Worm (Caenorhabditis elegans) whole organism, mixed stage, embryonic: ENCODE measurements around the gene scl-7.

Source experiments
- M03D4.4 ChIP-seq: sonication (generic microtip); optimal IDR thresholded peaks from 2 replicates; lab custom pipeline; 2017; ENCODE audit warnings: mild to moderate bottlenecking, missing genetic modification characterization, missing compliant biosample characterization
- bed-3 ChIP-seq: fragments of 200-800 bp; sonication (Bioruptor generic); optimal IDR thresholded peaks from 3 replicates; lab custom pipeline; 2018; ENCODE audit warnings: mild to moderate bottlenecking, missing genetic modification characterization, moderate library complexity, missing compliant biosample characterization
- blmp-1 ChIP-seq: fragments of 150-350 bp; optimal IDR thresholded peaks from 2 replicates; lab custom pipeline; 2014; ENCODE audit warnings: missing biosample characterization, missing genetic modification characterization
- ceh-39 ChIP-seq: fragments of 150-350 bp; optimal IDR thresholded peaks from 2 replicates; lab custom pipeline; 2014; ENCODE audit warnings: missing biosample characterization, missing genetic modification characterization
- ceh-43 ChIP-seq: fragments of 200-800 bp; sonication (Bioruptor generic); optimal IDR thresholded peaks from 2 replicates; lab custom pipeline; 2018; ENCODE audit warnings: mild to moderate bottlenecking, missing genetic modification characterization, moderate library complexity, missing compliant biosample characterization
- ceh-83 ChIP-seq: fragments of 200-800 bp; sonication (Bioruptor generic); optimal IDR thresholded peaks from 2 replicates; lab custom pipeline; 2018; ENCODE audit warnings: mild to moderate bottlenecking, missing genetic modification characterization, missing compliant biosample characterization
- ces-1 ChIP-seq: fragments of 150-350 bp; optimal IDR thresholded peaks from 2 replicates; lab custom pipeline; 2014; ENCODE audit warnings: missing biosample characterization, missing genetic modification reagents, missing genetic modification characterization
- cnd-1 ChIP-seq: fragments of 200-800 bp; sonication (Bioruptor generic); optimal IDR thresholded peaks from 2 replicates; lab custom pipeline; 2018; ENCODE audit warnings: mild to moderate bottlenecking, missing genetic modification characterization, missing compliant biosample characterization
- drap-1 ChIP-seq: fragments of 200-800 bp; sonication (Bioruptor generic); optimal IDR thresholded peaks from 3 replicates; lab custom pipeline; 2018; ENCODE audit warnings: mild to moderate bottlenecking, missing genetic modification characterization, missing compliant biosample characterization
- elt-1 ChIP-seq: sonication (generic microtip); optimal IDR thresholded peaks from 2 replicates; lab custom pipeline; 2017; ENCODE audit warnings: missing genetic modification characterization, mild to moderate bottlenecking, missing compliant biosample characterization, antibody characterized with exemption, moderate library complexity, borderline replicate concordance; ENCODE audit not compliant: insufficient read depth
- elt-3 ChIP-seq: fragments of 150-350 bp; optimal IDR thresholded peaks from 2 replicates; lab custom pipeline; 2014; ENCODE audit warnings: missing biosample characterization, missing genetic modification characterization
- flh-1 ChIP-seq: fragments of 200-800 bp; sonication (Bioruptor generic); optimal IDR thresholded peaks from 2 replicates; lab custom pipeline; 2018; ENCODE audit warnings: mild to moderate bottlenecking, missing genetic modification characterization, moderate library complexity, missing compliant biosample characterization
- ham-2 ChIP-seq: fragments of 200-800 bp; sonication (Bioruptor generic); optimal IDR thresholded peaks from 2 replicates; lab custom pipeline; 2018; ENCODE audit warnings: mild to moderate bottlenecking, missing genetic modification characterization, missing compliant biosample characterization
- hlh-1 ChIP-seq: fragments of 150-350 bp; optimal IDR thresholded peaks from 2 replicates; lab custom pipeline; 2014; ENCODE audit warnings: missing biosample characterization, missing genetic modification reagents, missing genetic modification characterization
- lin-13 ChIP-seq: fragments of 150-350 bp; optimal IDR thresholded peaks from 2 replicates; lab custom pipeline; 2014; ENCODE audit warnings: missing biosample characterization, missing genetic modification characterization
- lin-32 ChIP-seq: fragments of 200-800 bp; sonication (Bioruptor generic); optimal IDR thresholded peaks from 2 replicates; lab custom pipeline; 2018; ENCODE audit warnings: mild to moderate bottlenecking, missing genetic modification characterization, missing compliant biosample characterization
- lsy-2 ChIP-seq: fragments of 150-350 bp; optimal IDR thresholded peaks from 2 replicates; lab custom pipeline; 2014; ENCODE audit warnings: missing biosample characterization, missing genetic modification characterization
- mab-5 ChIP-seq: fragments of 150-350 bp; optimal IDR thresholded peaks from 2 replicates; lab custom pipeline; 2014; ENCODE audit warnings: missing biosample characterization, missing genetic modification characterization
- mep-1 ChIP-seq: fragments of 150-350 bp; optimal IDR thresholded peaks from 2 replicates; lab custom pipeline; 2017; ENCODE audit warnings: missing biosample characterization, missing genetic modification reagents, missing genetic modification characterization, inconsistent platforms
- mls-2 ChIP-seq: sonication (generic microtip); optimal IDR thresholded peaks from 2 replicates; lab custom pipeline; 2016; ENCODE audit warnings: mild to moderate bottlenecking, missing genetic modification characterization, moderate library complexity, missing compliant biosample characterization
- nhr-12 ChIP-seq: fragments of 150-350 bp; optimal IDR thresholded peaks from 2 replicates; lab custom pipeline; 2014; ENCODE audit warnings: missing biosample characterization, missing genetic modification characterization
- nhr-2 ChIP-seq: fragments of 150-350 bp; optimal IDR thresholded peaks from 2 replicates; lab custom pipeline; 2014; ENCODE audit warnings: missing biosample characterization, missing genetic modification characterization
- nhr-237 ChIP-seq: fragments of 150-350 bp; optimal IDR thresholded peaks from 2 replicates; lab custom pipeline; 2014; ENCODE audit warnings: missing biosample characterization, missing genetic modification characterization
- nhr-28 ChIP-seq: fragments of 150-350 bp; optimal IDR thresholded peaks from 2 replicates; lab custom pipeline; 2014; ENCODE audit warnings: missing biosample characterization, missing genetic modification characterization
- nhr-76 ChIP-seq: sonication (generic microtip); optimal IDR thresholded peaks from 2 replicates; lab custom pipeline; 2017; ENCODE audit warnings: missing biosample characterization, missing genetic modification characterization
- pha-4 ChIP-seq: fragments of 150-350 bp; optimal IDR thresholded peaks from 2 replicates; lab custom pipeline; 2018; ENCODE audit warnings: missing biosample characterization, missing genetic modification reagents, missing genetic modification characterization
- sem-2 ChIP-seq: fragments of 200-800 bp; sonication (Bioruptor generic); optimal IDR thresholded peaks from 2 replicates; lab custom pipeline; 2018; ENCODE audit warnings: mild to moderate bottlenecking, missing genetic modification characterization, missing compliant biosample characterization
- snpc-4 ChIP-seq: fragments of 150-350 bp; optimal IDR thresholded peaks from 2 replicates; lab custom pipeline; 2014; ENCODE audit warnings: missing biosample characterization, missing genetic modification characterization
- sptf-1 ChIP-seq: sonication (generic microtip); optimal IDR thresholded peaks from 2 replicates; lab custom pipeline; 2017; ENCODE audit warnings: mild to moderate bottlenecking, missing genetic modification characterization, moderate library complexity, missing compliant biosample characterization
- tbx-8 ChIP-seq: fragments of 200-800 bp; sonication (Bioruptor generic); optimal IDR thresholded peaks from 2 replicates; lab custom pipeline; 2018; ENCODE audit warnings: mild to moderate bottlenecking, missing genetic modification characterization, moderate library complexity, missing compliant biosample characterization
- unc-120 ChIP-seq: sonication (generic microtip); optimal IDR thresholded peaks from 2 replicates; lab custom pipeline; 2017; ENCODE audit warnings: missing genetic modification characterization, missing compliant biosample characterization; ENCODE audit not compliant: poor library complexity, severe bottlenecking
- unc-39 ChIP-seq: fragments of 150-350 bp; optimal IDR thresholded peaks from 2 replicates; lab custom pipeline; 2014; ENCODE audit warnings: missing biosample characterization, missing genetic modification characterization
- unc-62 ChIP-seq: fragments of 150-350 bp; optimal IDR thresholded peaks from 2 replicates; lab custom pipeline; 2014; ENCODE audit warnings: missing biosample characterization, missing genetic modification reagents, missing genetic modification characterization
- zip-8 ChIP-seq: fragments of 150-350 bp; optimal IDR thresholded peaks from 2 replicates; lab custom pipeline; 2014; ENCODE audit warnings: missing biosample characterization, missing genetic modification characterization
- ztf-11 ChIP-seq: fragments of 150-350 bp; optimal IDR thresholded peaks from 2 replicates; lab custom pipeline; 2014; ENCODE audit warnings: missing biosample characterization, missing genetic modification characterization

scl-7 gene

ce11 chrIV:13093677-13094076 is 23.4 kb downstream of the scl-7 start, which contains the start of the genes prcc-1 and C39E9.12:
prcc-1 (minus strand) TSS chrIV:13093795.
C39E9.12 (plus strand) TSS chrIV:13094007.
- TF ChIP-seq blmp-1: no peak
- TF ChIP-seq unc-62 (GFP tag; lab: Kevin White, UChicago): peak; percentile 33
- no peak for TF ChIP-seq drap-1 (GFP tag; lab: Kevin White, UChicago)
- peak; percentile 70 for TF ChIP-seq nhr-237 (tag; lab: Kevin White, UChicago)
- TF ChIP-seq pha-4 (tag; lab: Kevin White, UChicago): peak; percentile 25
- TF ChIP-seq lsy-2 (tag; lab: Kevin White, UChicago): peak; percentile 71
- TF ChIP-seq nhr-12 (tag; lab: Kevin White, UChicago): no peak
- TF ChIP-seq hlh-1 (tag; lab: Kevin White, UChicago): peak; percentile 61
- TF ChIP-seq mep-1: peak; percentile 68
- TF ChIP-seq unc-39 (tag; lab: Kevin White, UChicago): no peak
- TF ChIP-seq ceh-43 (GFP tag; lab: Kevin White, UChicago): no peak
- TF ChIP-seq ceh-39 (tag; lab: Kevin White, UChicago): peak; percentile 76
- TF ChIP-seq elt-1 (tag; lab: Kevin White, UChicago): no peak
- TF ChIP-seq bed-3 (GFP tag; lab: Kevin White, UChicago): no peak
- no peak for TF ChIP-seq nhr-2 (tag; lab: Kevin White, UChicago)
- no peak for TF ChIP-seq snpc-4 (tag; lab: Kevin White, UChicago)

DNA sequence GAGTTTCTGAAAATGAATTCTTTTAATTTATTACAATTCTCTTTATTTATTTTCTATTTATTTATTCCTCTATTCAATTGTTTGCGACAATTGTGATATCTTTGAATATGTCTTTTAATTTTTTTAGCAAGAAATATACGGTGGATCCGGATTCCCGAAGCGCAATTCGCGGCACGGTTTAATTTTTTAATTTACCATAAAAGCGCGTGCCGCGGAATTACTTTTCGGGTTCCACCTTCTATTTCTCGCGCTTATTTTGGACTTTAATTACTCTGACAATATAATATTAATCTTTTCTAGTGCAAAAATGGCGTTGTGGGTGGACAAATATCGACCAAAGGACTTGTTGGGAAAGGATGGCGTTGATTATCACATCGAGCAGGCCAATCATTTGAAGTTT is 25.2 kb downstream of the scl-7 start, which contains the start of gene rfc-3:
Gene rfc-3, plus strand, starts transcription at position 301 of the 400 bp plus-strand sequence.
- TF ChIP-seq sem-2 (GFP tag; lab: Kevin White, UChicago) (no peak), snpc-4 (tag; lab: Kevin White, UChicago) (no peak), nhr-237 (tag; lab: Kevin White, UChicago) (no peak), ceh-39 (tag; lab: Kevin White, UChicago) (no peak), ces-1 (GFP tag; lab: Kevin White, UChicago) (no peak), M03D4.4 (tag; lab: Kevin White, UChicago) (no peak), hlh-1 (tag; lab: Kevin White, UChicago) (no peak), elt-3 (no peak), unc-39 (tag; lab: Kevin White, UChicago) (no peak), nhr-2 (tag; lab: Kevin White, UChicago) (no peak), nhr-28 (tag; lab: Kevin White, UChicago) (no peak), blmp-1 (no peak), mls-2 (tag; lab: Kevin White, UChicago) (no peak), nhr-76 (tag; lab: Kevin White, UChicago) (no peak), tbx-8 (no peak), bed-3 (GFP tag; lab: Kevin White, UChicago) (no peak)

- no peak for TF ChIP-seq elt-1 (tag; lab: Kevin White, UChicago)
- TF ChIP-seq zip-8 (tag; lab: Kevin White, UChicago): no peak
- no peak for TF ChIP-seq tbx-8
- TF ChIP-seq M03D4.4 (tag; lab: Kevin White, UChicago): no peak
- TF ChIP-seq mep-1: no peak
- no peak for TF ChIP-seq nhr-12 (tag; lab: Kevin White, UChicago)
Observed at ce11 chrIV:13096778-13097177, 26.5 kb downstream of the scl-7 start.

DNA sequence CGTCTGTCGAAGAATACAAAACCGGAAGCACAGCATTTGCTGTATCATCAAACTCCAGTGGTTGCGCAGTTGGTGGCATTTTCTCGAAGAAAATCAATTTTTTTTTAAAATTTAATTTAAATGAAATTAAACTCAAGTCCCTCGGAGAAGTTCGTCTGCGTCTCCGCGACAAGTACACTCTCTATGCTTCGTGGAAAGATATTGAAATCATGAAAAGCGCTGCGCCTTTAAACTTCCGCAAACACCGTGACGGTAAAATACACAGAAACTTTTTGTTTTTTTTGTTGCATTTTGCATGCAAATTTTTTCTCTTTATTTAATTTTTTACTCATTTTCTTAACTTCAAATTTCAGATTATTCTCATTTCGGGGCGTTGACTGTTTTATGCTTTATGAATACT is 28.4 kb downstream of the scl-7 start, which contains the start of the genes dli-1, tin-9.2 and exos-4.1:
Gene dli-1, minus strand, starts transcription at position 141 of the 400 bp plus-strand sequence.
Gene tin-9.2, plus strand, starts transcription at position 344 of the 400 bp plus-strand sequence.
Gene exos-4.1, plus strand, starts transcription at position 348 of the 400 bp plus-strand sequence.
- TF ChIP-seq snpc-4 (tag; lab: Kevin White, UChicago): no peak
- TF ChIP-seq hlh-1 (tag; lab: Kevin White, UChicago): peak; percentile 19
- no peak for TF ChIP-seq unc-120 (tag; lab: Kevin White, UChicago)
- TF ChIP-seq nhr-2 (tag; lab: Kevin White, UChicago): no peak
- no peak for TF ChIP-seq drap-1 (GFP tag; lab: Kevin White, UChicago)
- no peak for TF ChIP-seq nhr-76 (tag; lab: Kevin White, UChicago)
- TF ChIP-seq ces-1 (GFP tag; lab: Kevin White, UChicago): peak; percentile 99
- peak; percentile 34 for TF ChIP-seq lin-13
- no peak for TF ChIP-seq mls-2 (tag; lab: Kevin White, UChicago)
- TF ChIP-seq blmp-1: no peak
- TF ChIP-seq elt-3: no peak
- no peak for TF ChIP-seq lin-32
- no peak for TF ChIP-seq mab-5
- TF ChIP-seq bed-3 (GFP tag; lab: Kevin White, UChicago): no peak
- no peak for TF ChIP-seq ztf-11
- TF ChIP-seq sptf-1 (tag; lab: Kevin White, UChicago): no peak
- TF ChIP-seq zip-8 (tag; lab: Kevin White, UChicago): no peak
- TF ChIP-seq ham-2 (GFP tag; lab: Kevin White, UChicago): peak; percentile 46
- no peak for TF ChIP-seq cnd-1 (tag; lab: Kevin White, UChicago)
- TF ChIP-seq flh-1 (GFP tag; lab: Kevin White, UChicago): no peak
- TF ChIP-seq tbx-8: no peak
- no peak for TF ChIP-seq sem-2 (GFP tag; lab: Kevin White, UChicago)
- no peak for TF ChIP-seq nhr-28 (tag; lab: Kevin White, UChicago)
- no peak for TF ChIP-seq M03D4.4 (tag; lab: Kevin White, UChicago)
- TF ChIP-seq ceh-43 (GFP tag; lab: Kevin White, UChicago): no peak
- peak; percentile 63 for TF ChIP-seq lsy-2 (tag; lab: Kevin White, UChicago)
- no peak for TF ChIP-seq nhr-12 (tag; lab: Kevin White, UChicago)
- TF ChIP-seq ceh-39 (tag; lab: Kevin White, UChicago): no peak
- TF ChIP-seq ceh-83 (GFP tag; lab: Kevin White, UChicago): no peak
- no peak for TF ChIP-seq elt-1 (tag; lab: Kevin White, UChicago)
- peak; percentile 76 for TF ChIP-seq mep-1
- peak; percentile 22 for TF ChIP-seq nhr-237 (tag; lab: Kevin White, UChicago)
- no peak for TF ChIP-seq unc-62 (GFP tag; lab: Kevin White, UChicago)
- peak; percentile 23 for TF ChIP-seq pha-4 (tag; lab: Kevin White, UChicago)
- TF ChIP-seq unc-39 (tag; lab: Kevin White, UChicago): no peak
